Worm (Caenorhabditis elegans) whole organism, L4/young adult: ENCODE measurements around the gene tag-120.

Experiments
- W03F9.2 ChIP-seq: fragments of 150-350 bp; optimal IDR thresholded peaks from 2 replicates; lab custom pipeline; 2014; ENCODE audit warnings: missing biosample characterization, missing genetic modification characterization
- dao-5 ChIP-seq: sonication (generic microtip); optimal IDR thresholded peaks from 2 replicates; lab custom pipeline; 2016; ENCODE audit warnings: missing genotype, missing genetic modification characterization, moderate library complexity, missing compliant biosample characterization
- him-1 ChIP-seq: sonication (generic microtip); optimal IDR thresholded peaks from 2 replicates; lab custom pipeline; 2016; ENCODE audit warnings: missing genotype, missing genetic modification reagents, missing genetic modification characterization, missing compliant biosample characterization

The tag-120 gene

DNA sequence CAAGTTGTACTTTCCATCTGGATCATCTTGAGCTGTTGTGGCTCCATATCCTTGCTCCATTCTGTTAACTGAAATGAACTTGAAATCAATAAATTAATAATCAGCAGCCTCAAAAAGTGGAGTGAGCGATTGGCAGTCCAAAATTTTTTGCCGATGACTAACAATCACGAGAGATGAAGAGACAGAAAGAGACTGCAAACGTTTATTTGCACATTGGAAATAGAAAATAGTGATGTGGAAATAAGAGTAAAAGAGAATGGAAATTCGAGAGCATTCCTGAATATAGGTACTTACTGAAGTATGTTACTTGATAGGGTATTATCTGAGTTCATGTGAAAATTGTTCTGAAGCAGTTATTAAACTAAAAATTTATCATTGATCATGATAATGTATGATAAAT is at the start of gene tag-120:
Gene tag-120, minus strand, starts transcription at position 68 of the 400 bp plus-strand sequence.
- no peak for TF ChIP-seq W03F9.2
- no peak for TF ChIP-seq dao-5 (tag; lab: Kevin White, UChicago)
- no peak for TF ChIP-seq him-1 (tag; lab: Kevin White, UChicago)

DNA sequence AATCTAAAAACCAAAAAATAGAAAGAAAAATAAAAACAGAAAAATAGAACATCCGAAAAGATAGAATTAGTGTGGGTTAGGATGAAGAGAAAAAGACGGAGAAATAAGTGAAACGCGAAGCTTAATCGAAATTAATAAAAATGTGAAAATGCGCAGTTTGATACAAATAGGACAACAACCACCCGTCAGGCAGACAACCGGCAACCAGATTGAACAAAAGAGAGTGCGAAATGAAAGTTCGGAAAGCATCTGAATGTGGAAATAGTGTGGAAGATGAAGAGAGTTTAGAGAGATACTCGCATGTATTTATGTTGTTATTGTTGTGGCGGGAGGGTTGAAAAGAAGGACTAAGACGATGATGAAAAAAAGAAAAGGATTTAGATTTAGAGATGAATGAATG is 48.8 kb upstream of the tag-120 start:
- TF ChIP-seq him-1 (tag; lab: Kevin White, UChicago) (no peak), W03F9.2 (no peak), dao-5 (tag; lab: Kevin White, UChicago) (no peak)

DNA sequence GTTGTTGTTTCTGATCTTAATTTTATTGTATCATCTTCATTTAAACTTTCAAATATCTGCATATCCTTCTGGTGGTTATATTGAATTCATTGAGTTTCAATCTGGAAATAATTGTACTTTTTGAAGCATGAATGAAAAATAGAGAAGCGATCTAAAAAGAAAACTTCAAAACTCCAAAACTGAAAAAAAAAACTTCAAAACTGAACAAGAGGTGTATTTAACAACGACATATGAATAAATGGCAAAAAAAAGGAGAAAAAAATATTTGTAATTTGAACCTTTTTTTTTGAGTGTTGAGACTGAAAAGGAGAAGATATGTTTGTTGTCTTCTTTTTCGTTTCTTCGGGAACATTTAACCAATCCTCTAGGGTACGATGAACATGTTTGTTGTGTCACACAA is 48.3 kb upstream of the tag-120 start, which contains the start of gene F58E6.11:
Gene F58E6.11, minus strand, starts transcription at position 101 of the 400 bp plus-strand sequence.
- TF ChIP-seq W03F9.2: no peak

DNA sequence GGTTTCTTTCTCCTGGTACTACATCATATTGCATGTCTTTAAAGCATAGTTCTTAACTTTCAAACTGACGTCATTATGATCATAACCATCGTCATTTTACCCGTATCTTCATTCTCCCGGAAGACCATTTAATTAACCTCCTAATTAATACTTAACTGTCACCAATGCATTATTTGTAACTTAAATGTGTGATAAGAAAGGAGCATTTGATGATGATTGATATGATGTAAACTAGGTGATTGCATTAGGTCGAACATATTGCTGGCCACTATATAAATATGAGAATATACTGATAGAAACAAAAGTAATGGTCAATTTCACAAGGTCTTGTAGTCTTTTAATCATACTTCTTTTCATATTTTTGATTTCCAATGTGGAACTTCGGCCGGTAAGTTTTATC is 46.6 kb upstream of the tag-120 start, which contains the start of gene hrg-3:
Gene hrg-3, plus strand, starts transcription at position 227 of the 400 bp plus-strand sequence.
- TF ChIP-seq him-1 (tag; lab: Kevin White, UChicago): no peak
- TF ChIP-seq W03F9.2: no peak
- TF ChIP-seq dao-5 (tag; lab: Kevin White, UChicago): no peak

DNA sequence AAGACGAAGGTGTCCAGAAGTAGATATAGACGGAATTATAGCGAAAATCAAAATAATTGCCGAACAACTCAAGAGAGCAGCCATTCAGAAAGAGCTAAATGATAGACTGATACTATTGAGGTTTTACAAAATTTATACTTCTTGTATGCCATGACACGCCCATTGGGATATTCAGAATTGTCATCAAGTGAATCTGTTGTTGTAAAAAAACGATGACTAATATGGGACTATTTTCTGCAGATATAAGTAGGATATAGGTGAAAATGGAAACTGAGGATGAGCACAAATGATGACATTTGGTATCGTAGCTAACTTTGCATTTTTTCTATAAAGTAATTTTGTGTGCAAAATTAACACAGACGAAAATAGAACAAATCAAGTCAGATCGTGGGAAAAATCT is 46.1 kb upstream of the tag-120 start, which contains the start of gene F58E6.8:
Gene F58E6.8, minus strand, starts transcription at position 101 of the 400 bp plus-strand sequence.
- no peak for TF ChIP-seq him-1 (tag; lab: Kevin White, UChicago)
- TF ChIP-seq dao-5 (tag; lab: Kevin White, UChicago): no peak
- TF ChIP-seq W03F9.2: no peak

DNA sequence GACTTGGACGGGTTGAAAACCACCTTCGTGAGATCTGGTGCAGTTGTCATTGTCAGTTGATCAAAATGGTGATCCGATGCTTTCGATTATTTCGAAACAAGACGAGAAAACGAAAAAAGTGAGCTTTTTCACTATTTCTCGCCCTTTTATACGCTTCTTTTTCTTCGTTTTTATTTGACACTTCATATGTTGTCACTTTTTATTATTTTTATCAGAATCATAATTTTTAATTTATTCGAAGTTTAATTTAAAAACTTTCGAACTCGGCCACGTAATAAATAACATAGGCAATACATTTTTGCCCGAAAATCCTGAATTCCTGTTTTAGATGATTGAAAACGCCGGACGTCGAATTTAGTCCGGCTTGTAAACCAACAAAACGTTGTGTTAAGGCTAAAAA is 44.8 kb upstream of the tag-120 start, which contains the start of gene F58E6.5:
Gene F58E6.5, minus strand, starts transcription at position 101 of the 400 bp plus-strand sequence.
- no peak for TF ChIP-seq W03F9.2
- no peak for TF ChIP-seq him-1 (tag; lab: Kevin White, UChicago)
- TF ChIP-seq dao-5 (tag; lab: Kevin White, UChicago): no peak

DNA sequence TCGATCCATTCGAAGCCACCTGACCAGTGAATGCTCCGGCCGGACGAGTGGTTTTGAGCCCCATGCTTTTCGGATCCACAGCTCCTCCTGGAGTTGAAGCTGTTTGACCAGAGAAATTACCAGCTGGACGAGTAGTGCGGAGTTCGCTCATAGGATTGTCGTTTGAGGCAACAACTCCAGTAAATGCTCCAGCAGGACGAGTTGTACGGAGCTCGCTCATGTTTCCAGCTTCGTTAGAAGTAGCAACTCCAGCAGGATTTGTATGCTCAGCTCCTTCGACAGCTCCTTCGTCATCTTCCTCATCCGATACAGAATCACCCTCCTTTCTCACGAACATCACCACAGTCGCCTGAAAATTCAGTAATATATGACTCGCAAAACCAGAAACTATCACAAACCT is 43.9 kb upstream of the tag-120 start:
- TF ChIP-seq him-1 (tag; lab: Kevin White, UChicago): no peak
- no peak for TF ChIP-seq W03F9.2
- no peak for TF ChIP-seq dao-5 (tag; lab: Kevin White, UChicago)

DNA sequence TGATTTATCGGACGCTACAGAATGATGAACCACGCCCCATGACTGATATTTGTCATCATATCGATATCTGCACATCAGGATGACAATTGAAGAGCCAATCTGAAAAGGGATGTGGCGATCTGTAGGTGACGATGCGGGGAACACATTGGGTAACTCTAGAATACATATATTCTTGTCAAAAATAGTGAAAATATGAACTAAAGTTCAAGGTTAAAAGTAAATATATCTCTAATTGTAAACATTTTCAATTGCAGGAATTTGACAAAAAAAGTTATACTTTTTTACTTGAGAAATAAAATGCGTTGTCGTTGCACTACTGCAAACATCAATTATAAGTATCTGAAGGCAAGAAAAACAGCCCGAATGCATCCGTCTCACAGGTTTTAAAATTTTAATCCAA is 43.3 kb upstream of the tag-120 start, which contains the start of gene F58E6.6:
Gene F58E6.6, minus strand, starts transcription at position 101 of the 400 bp plus-strand sequence.
- TF ChIP-seq dao-5 (tag; lab: Kevin White, UChicago) (no peak), W03F9.2 (no peak), him-1 (tag; lab: Kevin White, UChicago) (no peak)

DNA sequence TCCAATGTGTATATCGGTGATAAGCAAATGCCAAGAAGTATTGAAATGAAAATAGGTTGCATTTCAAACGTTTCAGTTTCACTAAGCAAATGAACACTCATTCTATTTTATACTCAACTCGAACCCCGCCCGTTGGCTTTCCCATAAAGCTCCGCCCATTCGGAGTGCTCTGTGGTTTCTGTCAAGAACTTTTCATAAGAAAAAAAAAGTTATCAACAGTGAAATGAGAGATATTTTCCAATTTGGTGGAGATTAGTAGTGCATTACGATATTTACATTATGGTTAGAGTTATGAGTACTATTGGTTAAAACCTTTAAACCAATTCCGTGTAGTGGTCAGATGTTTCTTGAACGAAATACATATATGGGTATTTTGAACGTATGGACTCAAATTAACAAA is 40.7 kb upstream of the tag-120 start, which contains the start of gene F58E6.4:
Gene F58E6.4, minus strand, starts transcription at position 101 of the 400 bp plus-strand sequence.
- TF ChIP-seq dao-5 (tag; lab: Kevin White, UChicago) (no peak), W03F9.2 (no peak), him-1 (tag; lab: Kevin White, UChicago) (no peak)

DNA sequence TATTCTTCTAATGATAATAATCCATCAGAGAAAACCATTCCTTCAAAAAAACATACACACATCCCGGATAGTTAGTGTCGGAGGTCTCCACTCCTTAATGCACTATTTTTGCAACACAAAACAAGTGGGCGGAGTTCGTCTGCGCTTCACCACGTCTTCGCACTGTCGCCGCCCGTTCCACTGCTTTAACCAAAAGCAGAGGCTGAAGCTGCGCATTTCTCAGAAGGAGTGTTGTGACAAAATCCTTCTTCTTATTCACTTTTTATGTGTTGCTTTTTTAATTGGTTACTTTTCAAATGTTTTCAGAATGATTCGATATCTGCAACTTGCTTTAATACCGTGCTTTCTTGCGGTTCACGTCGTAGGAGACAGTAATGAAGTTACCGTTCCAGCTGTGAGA is 35.3 kb upstream of the tag-120 start, which contains the start of gene F58E6.13:
Gene F58E6.13, plus strand, starts transcription at position 301 of the 400 bp plus-strand sequence.
- no peak for TF ChIP-seq him-1 (tag; lab: Kevin White, UChicago)
- TF ChIP-seq W03F9.2: no peak
- TF ChIP-seq dao-5 (tag; lab: Kevin White, UChicago): no peak

DNA sequence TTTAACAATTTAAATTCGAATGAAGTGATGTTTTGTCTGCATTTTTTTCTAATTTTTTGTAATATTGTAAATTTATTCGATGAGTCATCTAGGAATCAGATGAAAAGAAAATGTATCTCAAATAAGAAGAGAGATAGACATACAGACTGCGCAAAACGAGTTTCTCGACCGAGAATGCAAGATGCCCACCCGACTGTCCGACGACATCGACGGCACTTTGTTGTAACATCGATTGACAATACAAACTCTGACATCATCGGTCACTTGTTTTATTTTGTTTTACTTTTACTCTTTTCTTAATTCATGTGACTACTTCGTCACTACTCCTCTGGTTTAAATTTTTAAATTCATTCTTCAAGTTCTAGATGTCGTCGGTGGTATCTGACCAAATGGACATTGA is 31.2 kb upstream of the tag-120 start, which contains the start of gene sta-2:
Gene sta-2, plus strand, starts transcription at position 349 of the 400 bp plus-strand sequence.
- TF ChIP-seq him-1 (tag; lab: Kevin White, UChicago) (no peak), dao-5 (tag; lab: Kevin White, UChicago) (no peak), W03F9.2 (no peak)

DNA sequence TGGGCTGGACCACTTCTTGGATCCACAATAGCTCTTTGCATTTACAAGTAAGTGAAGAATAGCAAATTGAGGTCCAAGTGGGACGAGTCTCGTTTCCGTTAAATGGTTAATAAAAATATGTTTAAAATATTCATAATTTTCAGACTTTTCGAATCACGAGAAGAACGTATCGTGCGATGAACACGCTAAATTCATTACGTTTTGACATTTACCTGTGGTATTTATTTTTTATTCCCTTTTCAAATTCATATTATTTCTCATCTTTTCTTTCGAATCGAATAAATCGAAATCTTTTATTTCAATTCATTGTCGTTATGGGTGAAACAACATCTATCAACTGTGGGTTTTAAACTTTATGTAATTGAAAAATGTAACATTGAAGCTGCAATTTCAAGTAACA is 29.8 kb upstream of the tag-120 start, which contains the start of gene marc-1:
Gene marc-1, plus strand, starts transcription at position 301 of the 400 bp plus-strand sequence.
- TF ChIP-seq him-1 (tag; lab: Kevin White, UChicago): no peak
- TF ChIP-seq W03F9.2: no peak
- TF ChIP-seq dao-5 (tag; lab: Kevin White, UChicago): no peak

DNA sequence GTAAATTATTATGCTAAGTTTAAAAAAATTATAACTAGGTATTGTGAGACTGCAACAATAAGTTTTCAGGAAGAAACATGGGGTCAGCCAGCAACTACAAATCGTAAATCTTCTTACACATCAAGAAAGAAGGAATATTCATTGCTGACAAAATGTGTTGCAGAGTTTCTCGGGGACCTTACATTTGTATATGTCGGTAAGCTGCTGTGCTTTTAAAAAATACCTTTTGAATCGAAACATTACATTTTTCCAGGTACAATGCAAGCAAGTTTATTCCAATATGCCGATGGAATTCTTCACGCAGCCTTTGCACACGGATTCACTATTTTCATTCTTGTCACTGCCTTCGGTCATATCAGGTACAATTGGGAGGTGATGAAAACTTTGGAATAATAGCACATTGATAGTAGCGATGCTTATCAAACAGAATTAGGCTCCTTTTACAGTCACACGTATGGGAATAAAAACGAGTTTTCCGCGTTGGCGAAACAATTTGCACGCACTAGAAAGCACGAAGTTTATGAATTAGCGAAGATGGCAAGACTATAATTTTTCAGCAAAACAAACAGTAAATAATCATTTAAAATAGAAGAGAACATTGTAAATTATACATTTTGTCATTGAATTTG is 28.6 kb upstream of the tag-120 start:
- TF ChIP-seq him-1 (tag; lab: Kevin White, UChicago): no peak
- no peak for TF ChIP-seq dao-5 (tag; lab: Kevin White, UChicago)
- TF ChIP-seq W03F9.2: no peak

DNA sequence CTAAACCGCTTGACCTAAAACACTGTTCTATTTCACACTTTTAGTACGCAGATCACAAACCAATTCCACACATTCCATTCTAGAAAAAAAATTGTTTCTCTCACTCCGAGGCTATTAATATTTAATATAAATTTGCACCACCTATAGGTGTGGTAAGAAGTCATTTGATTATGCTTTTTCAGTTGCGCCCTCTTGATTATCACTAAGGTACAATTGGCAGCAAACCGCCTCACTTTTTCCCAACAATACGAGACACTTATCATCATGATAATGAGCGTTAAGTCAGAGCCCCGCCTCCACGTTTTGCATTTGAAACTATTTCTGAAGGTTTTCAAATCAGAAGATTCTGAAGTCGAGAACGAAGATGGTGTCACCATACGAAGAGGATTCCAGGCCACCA is 27.7 kb upstream of the tag-120 start, which contains the start of gene aqp-4:
Gene aqp-4, plus strand, starts transcription at position 270 of the 400 bp plus-strand sequence.
- TF ChIP-seq him-1 (tag; lab: Kevin White, UChicago) (no peak), dao-5 (tag; lab: Kevin White, UChicago) (no peak), W03F9.2 (no peak)
